Fruit fly (Drosophila melanogaster) whole organism, embryonic: ENCODE measurements around the gene CG18788.
A peak's percentile ranks its signal among the peaks of the same experiment; 100 is the strongest.

Source experiments
- Adf1 ChIP-seq: fragments of 200-800 bp; sonication (Bioruptor generic); IDR thresholded peaks from 2 replicates; pipeline ENCODE4 v1.3.6; 2022; ENCODE audit warnings: missing biosample characterization, missing genetic modification characterization
- CG10321 ChIP-seq: fragments of 200-800 bp; sonication (Bioruptor generic); IDR thresholded peaks from 2 replicates; pipeline ENCODE4 v1.3.6; 2022; ENCODE audit warnings: missing biosample characterization, missing genetic modification characterization
- CG10543 ChIP-seq: fragments of 200-800 bp; sonication (Bioruptor generic); optimal IDR thresholded peaks from 3 replicates; lab custom pipeline; 2017; ENCODE audit warnings: missing biosample characterization, mild to moderate bottlenecking, missing genetic modification characterization, moderate library complexity
- CG11504 ChIP-seq: fragments of 200-800 bp; sonication (Bioruptor generic); optimal IDR thresholded peaks from 3 replicates; lab custom pipeline; 2019; ENCODE audit warnings: missing biosample characterization, mild to moderate bottlenecking, missing genetic modification characterization, moderate library complexity
- CG12104 ChIP-seq: fragments of 200-800 bp; sonication (Bioruptor generic); optimal IDR thresholded peaks from 3 replicates; lab custom pipeline; 2016; ENCODE audit warnings: missing biosample characterization, missing genetic modification characterization
- CG14050 ChIP-seq: fragments of 200-800 bp; sonication (Bioruptor generic); IDR thresholded peaks from 3 replicates; pipeline ENCODE4 v1.3.6; 2022; ENCODE audit warnings: missing biosample characterization, missing genetic modification characterization
- CG15514 ChIP-seq: fragments of 200-800 bp; sonication (Bioruptor generic); optimal IDR thresholded peaks from 3 replicates; lab custom pipeline; 2017; ENCODE audit warnings: missing biosample characterization, missing genetic modification characterization, mild to moderate bottlenecking, moderate library complexity, missing genetic modification reagents
- CG15601 ChIP-seq: fragments of 200-800 bp; sonication (Bioruptor generic); optimal IDR thresholded peaks from 3 replicates; lab custom pipeline; 2019; ENCODE audit warnings: missing biosample characterization, mild to moderate bottlenecking, missing genetic modification characterization, moderate library complexity
- CG17359 ChIP-seq: fragments of 200-800 bp; sonication (Bioruptor generic); optimal IDR thresholded peaks from 3 replicates; lab custom pipeline; 2018; ENCODE audit warnings: missing biosample characterization, mild to moderate bottlenecking, missing genetic modification characterization, moderate library complexity
- CG17912 ChIP-seq: fragments of 200-800 bp; sonication (Bioruptor generic); optimal IDR thresholded peaks from 2 replicates; lab custom pipeline; 2018; ENCODE audit warnings: missing biosample characterization, mild to moderate bottlenecking, missing genetic modification characterization
- CG18011 ChIP-seq: fragments of 200-800 bp; sonication (Bioruptor generic); optimal IDR thresholded peaks from 2 replicates; lab custom pipeline; 2017; ENCODE audit warnings: missing biosample characterization, missing genetic modification characterization, mild to moderate bottlenecking, moderate library complexity, missing genotype
- CG18619 ChIP-seq: fragments of 200-800 bp; sonication (Bioruptor generic); optimal IDR thresholded peaks from 3 replicates; lab custom pipeline; 2017; ENCODE audit warnings: missing biosample characterization, mild to moderate bottlenecking, missing genetic modification characterization
- CG2875 ChIP-seq: fragments of 200-800 bp; sonication (Bioruptor generic); optimal IDR thresholded peaks from 2 replicates; lab custom pipeline; 2017; ENCODE audit warnings: missing biosample characterization, mild to moderate bottlenecking, missing genetic modification characterization, missing genetic modification reagents
- CG3065 ChIP-seq: fragments of 200-800 bp; sonication (Bioruptor generic); optimal IDR thresholded peaks from 2 replicates; lab custom pipeline; 2016; ENCODE audit warnings: missing biosample characterization, missing genetic modification characterization
- CG31441 ChIP-seq: fragments of 200-800 bp; sonication (Bioruptor generic); IDR thresholded peaks from 2 replicates; pipeline ENCODE4 v1.3.6; 2022; ENCODE audit warnings: missing biosample characterization, missing genetic modification characterization
- CG32767 ChIP-seq: fragments of 200-800 bp; sonication (Bioruptor generic); IDR thresholded peaks from 2 replicates; pipeline ENCODE4 v1.3.6; 2022; ENCODE audit warnings: missing biosample characterization, missing genetic modification characterization
- CG4282 ChIP-seq: fragments of 200-800 bp; sonication (Bioruptor generic); optimal IDR thresholded peaks from 2 replicates; lab custom pipeline; 2016; ENCODE audit warnings: missing biosample characterization, missing genetic modification characterization
- CG43689 ChIP-seq: fragments of 200-800 bp; sonication (Bioruptor generic); IDR thresholded peaks from 2 replicates; pipeline ENCODE4 v1.3.6; 2022; ENCODE audit warnings: missing biosample characterization, missing genetic modification characterization
- CG6254 ChIP-seq: fragments of 200-800 bp; sonication (Bioruptor generic); optimal IDR thresholded peaks from 3 replicates; lab custom pipeline; 2017; ENCODE audit warnings: mild to moderate bottlenecking, missing biosample characterization, missing genetic modification reagents, missing genetic modification characterization
- CG6683 ChIP-seq: fragments of 200-800 bp; sonication (Bioruptor generic); optimal IDR thresholded peaks from 2 replicates; lab custom pipeline; 2017; ENCODE audit warnings: missing biosample characterization, mild to moderate bottlenecking, missing genetic modification characterization, missing genetic modification reagents
- CG7786 ChIP-seq: fragments of 200-800 bp; sonication (Bioruptor generic); optimal IDR thresholded peaks from 2 replicates; lab custom pipeline; 2016; ENCODE audit warnings: missing biosample characterization, missing genetic modification characterization
- CG7839 ChIP-seq: fragments of 200-800 bp; sonication (Bioruptor generic); optimal IDR thresholded peaks from 3 replicates; lab custom pipeline; 2018; ENCODE audit warnings: missing biosample characterization, mild to moderate bottlenecking, missing genetic modification characterization, moderate library complexity
- CG8359 ChIP-seq: fragments of 200-800 bp; sonication (Bioruptor generic); optimal IDR thresholded peaks from 2 replicates; lab custom pipeline; 2017; ENCODE audit warnings: missing biosample characterization, mild to moderate bottlenecking, missing genetic modification characterization, borderline replicate concordance
- Camta ChIP-seq: fragments of 200-800 bp; sonication (Bioruptor generic); optimal IDR thresholded peaks from 2 replicates; lab custom pipeline; 2016; ENCODE audit warnings: missing biosample characterization, missing genetic modification characterization
- H15 ChIP-seq: fragments of 200-800 bp; sonication (Bioruptor generic); IDR thresholded peaks from 3 replicates; pipeline ENCODE4 v1.3.6; 2022; ENCODE audit warnings: missing biosample characterization, missing genetic modification characterization
- HmgD ChIP-seq: fragments of 200-800 bp; sonication (Bioruptor generic); optimal IDR thresholded peaks from 3 replicates; lab custom pipeline; 2016; ENCODE audit warnings: missing biosample characterization, missing genetic modification characterization
- Hr78 ChIP-seq, 2 experiments: fragments of 200-800 bp in 1 of 2; fragments of >200 bp in 1 of 2; sonication (Bioruptor generic) in 1 of 2; optimal IDR thresholded peaks; 2 replicates each; lab custom pipeline; 2017 to 2019; ENCODE audit warnings: missing biosample characterization in 2 of 2, missing genetic modification characterization in 2 of 2, mild to moderate bottlenecking in 1 of 2, moderate library complexity in 1 of 2
- Mes4 ChIP-seq: fragments of 200-800 bp; sonication (Bioruptor generic); optimal IDR thresholded peaks from 2 replicates; lab custom pipeline; 2016; ENCODE audit warnings: missing biosample characterization, missing genetic modification characterization
- Sox100B ChIP-seq: fragments of 200-800 bp; sonication (Bioruptor generic); optimal IDR thresholded peaks from 3 replicates; lab custom pipeline; 2018; ENCODE audit warnings: missing biosample characterization, mild to moderate bottlenecking, missing genetic modification characterization
- Tbp ChIP-seq: fragments of >200 bp; optimal IDR thresholded peaks from 2 replicates; lab custom pipeline; 2018; ENCODE audit warnings: missing biosample characterization, missing genetic modification characterization
- Xrp1 ChIP-seq: fragments of 200-800 bp; sonication (Bioruptor generic); IDR thresholded peaks from 2 replicates; pipeline ENCODE4 v1.3.6; 2022; ENCODE audit warnings: missing biosample characterization, missing genetic modification characterization
- ab ChIP-seq: fragments of 200-800 bp; sonication (Bioruptor generic); optimal IDR thresholded peaks from 2 replicates; lab custom pipeline; 2016; ENCODE audit warnings: missing biosample characterization, missing genetic modification characterization
- abd-A ChIP-seq: fragments of 200-800 bp; sonication (Bioruptor generic); optimal IDR thresholded peaks from 3 replicates; lab custom pipeline; 2019; ENCODE audit warnings: missing biosample characterization, mild to moderate bottlenecking, missing genetic modification characterization, moderate library complexity
- aop ChIP-seq: fragments of 200-800 bp; sonication (Bioruptor generic); IDR thresholded peaks from 2 replicates; pipeline ENCODE4 v1.3.6; 2022; ENCODE audit warnings: missing biosample characterization, missing genetic modification characterization
- bowl ChIP-seq: fragments of 200-800 bp; sonication (Bioruptor generic); IDR thresholded peaks from 2 replicates; pipeline ENCODE4 v1.3.6; 2022; ENCODE audit warnings: missing biosample characterization, missing genetic modification characterization
- btn ChIP-seq: fragments of 200-800 bp; sonication (Bioruptor generic); optimal IDR thresholded peaks from 2 replicates; lab custom pipeline; 2016; ENCODE audit warnings: missing biosample characterization, missing genetic modification characterization
- cg ChIP-seq: fragments of 200-800 bp; sonication (Bioruptor generic); optimal IDR thresholded peaks from 3 replicates; lab custom pipeline; 2019; ENCODE audit warnings: missing biosample characterization, mild to moderate bottlenecking, missing genetic modification characterization, moderate library complexity
- chn ChIP-seq: fragments of 200-800 bp; sonication (Bioruptor generic); optimal IDR thresholded peaks from 2 replicates; lab custom pipeline; 2016; ENCODE audit warnings: missing biosample characterization, missing genetic modification characterization
- fd3F ChIP-seq: fragments of 200-800 bp; sonication (Bioruptor generic); optimal IDR thresholded peaks from 2 replicates; lab custom pipeline; 2018; ENCODE audit warnings: missing biosample characterization, mild to moderate bottlenecking, missing genetic modification characterization, moderate library complexity
- gcm2 ChIP-seq: fragments of 200-800 bp; sonication (Bioruptor generic); optimal IDR thresholded peaks from 2 replicates; lab custom pipeline; 2016; ENCODE audit warnings: missing biosample characterization, missing genetic modification characterization
- gem ChIP-seq: fragments of 200-800 bp; sonication (Bioruptor generic); optimal IDR thresholded peaks from 2 replicates; lab custom pipeline; 2019; ENCODE audit warnings: missing biosample characterization, mild to moderate bottlenecking, missing genetic modification characterization, moderate library complexity
- hth ChIP-seq: fragments of >200 bp; optimal IDR thresholded peaks from 2 replicates; lab custom pipeline; 2017; ENCODE audit warnings: inconsistent platforms
- nerfin-2 ChIP-seq: fragments of 200-800 bp; sonication (Bioruptor generic); IDR thresholded peaks from 2 replicates; pipeline ENCODE4 v1.3.6; 2022; ENCODE audit warnings: missing biosample characterization, missing genetic modification characterization; ENCODE audit not compliant: partially characterized antibody
- otp ChIP-seq: fragments of 200-800 bp; sonication (Bioruptor generic); IDR thresholded peaks from 3 replicates; pipeline ENCODE4, ENCODE4 v1.3.6; 2022; ENCODE audit warnings: missing biosample characterization, missing genetic modification characterization
- pb ChIP-seq: fragments of 200-800 bp; sonication (Bioruptor generic); optimal IDR thresholded peaks from 3 replicates; lab custom pipeline; 2016; ENCODE audit warnings: missing biosample characterization, missing genetic modification characterization
- pho ChIP-seq: fragments of 200-800 bp; sonication (Bioruptor generic); optimal IDR thresholded peaks from 2 replicates; lab custom pipeline; 2016; ENCODE audit warnings: missing biosample characterization, missing genetic modification characterization
- psq ChIP-seq: fragments of 200-800 bp; sonication (Bioruptor generic); optimal IDR thresholded peaks from 2 replicates; lab custom pipeline; 2017; ENCODE audit warnings: missing biosample characterization, missing genetic modification characterization
- sqz ChIP-seq: fragments of 200-800 bp; sonication (Bioruptor generic); optimal IDR thresholded peaks from 3 replicates; lab custom pipeline; 2018; ENCODE audit warnings: missing biosample characterization, mild to moderate bottlenecking, missing genetic modification characterization
- sug ChIP-seq: fragments of 200-800 bp; optimal IDR thresholded peaks from 2 replicates; lab custom pipeline; 2019; ENCODE audit warnings: missing biosample characterization, mild to moderate bottlenecking, missing genetic modification characterization, moderate library complexity
- zfh1 ChIP-seq: fragments of 200-800 bp; sonication (Bioruptor generic); IDR thresholded peaks from 3 replicates; pipeline ENCODE4 v1.3.6; 2022; ENCODE audit warnings: missing biosample characterization, missing genetic modification characterization

Gene CG18788

DNA sequence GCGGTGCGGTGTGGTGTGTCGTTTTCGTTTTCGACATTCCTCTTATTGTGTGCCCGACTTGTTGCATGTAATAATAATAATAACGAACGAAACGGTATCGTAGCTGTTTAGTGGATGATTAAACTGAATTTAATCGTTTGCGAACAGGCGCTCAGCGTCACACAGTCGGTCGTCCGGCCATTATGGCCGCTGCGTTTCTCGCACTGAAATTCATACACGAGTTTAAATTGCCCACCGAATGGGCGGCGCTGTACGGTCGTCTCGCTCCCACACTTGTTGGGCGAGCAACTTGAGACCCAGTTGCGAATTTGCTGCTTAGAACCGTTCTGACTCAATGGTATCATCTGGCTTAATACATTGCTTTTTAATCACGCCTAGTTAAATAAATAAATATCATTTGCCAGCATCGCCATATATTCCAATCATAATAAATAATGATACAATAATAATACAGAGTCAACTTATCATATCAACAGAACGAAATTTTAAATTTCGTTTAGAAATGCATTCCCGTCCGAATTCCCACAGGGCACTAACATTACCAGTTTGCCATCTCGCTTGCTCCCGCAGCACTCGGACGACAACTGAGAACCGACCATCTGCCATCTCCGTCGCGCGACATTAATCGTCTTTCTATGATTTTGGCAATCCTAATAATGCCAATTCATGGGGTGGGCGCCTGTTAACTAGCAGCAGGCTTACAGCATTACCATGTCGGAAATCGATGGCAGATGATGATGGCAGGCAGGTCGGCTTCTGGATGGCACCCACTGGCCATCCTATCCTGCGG, 22.9 kb upstream of the CG18788 start (continued):
- no peak for TF ChIP-seq CG10321 (GFP tag; lab: Robert Waterston, UW)
- TF ChIP-seq CG18011 (GFP tag; lab: Kevin White, UChicago): peak; percentile 55
- TF ChIP-seq sqz: peak; percentile 59
- peak; percentile 37 for TF ChIP-seq ab
- peak; percentile 84 for TF ChIP-seq CG17359 (tag; lab: Kevin White, UChicago)
- peak; percentile 67 for TF ChIP-seq CG2875 (GFP tag; lab: Kevin White, UChicago)
- TF ChIP-seq CG4282 (GFP tag; lab: Kevin White, UChicago): no peak
- TF ChIP-seq H15 (GFP tag; lab: Robert Waterston, UW): no peak
- TF ChIP-seq HmgD: no peak
- TF ChIP-seq CG7786 (GFP tag; lab: Kevin White, UChicago): peak; percentile 66
- TF ChIP-seq CG18619: peak; percentile 94
- peak; percentile 83 for TF ChIP-seq CG6683
- TF ChIP-seq hth (lab: Kevin White, UChicago): no peak
- TF ChIP-seq nerfin-2 (GFP tag; lab: Robert Waterston, UW): no peak
- TF ChIP-seq CG31441: no peak
- TF ChIP-seq CG3065 (GFP tag; lab: Kevin White, UChicago): peak; percentile 66
- TF ChIP-seq gcm2: no peak
- no peak for TF ChIP-seq CG15601 (tag; lab: Kevin White, UChicago)
- TF ChIP-seq Camta (GFP tag; lab: Kevin White, UChicago): peak; percentile 39
- peak; percentile 68 for TF ChIP-seq CG12104 (GFP tag; lab: Kevin White, UChicago)
- no peak for TF ChIP-seq pb (GFP tag; lab: Kevin White, UChicago)
- TF ChIP-seq CG14050 (GFP tag; lab: Robert Waterston, UW): no peak
- peak; percentile 92 for TF ChIP-seq fd3F (GFP tag; lab: Kevin White, UChicago)
- peak; percentile 96 for TF ChIP-seq gem (tag; lab: Kevin White, UChicago)
- TF ChIP-seq Mes4: peak; percentile 34
- TF ChIP-seq pho: peak; percentile 90
- TF ChIP-seq otp: no peak
- no peak for TF ChIP-seq cg (GFP tag; lab: Kevin White, UChicago)
- TF ChIP-seq Hr78 (GFP tag; optimal IDR thresholded peaks at IDR 0.05; lab: Kevin White, UChicago): no peak
- TF ChIP-seq CG17912: no peak
- no peak for TF ChIP-seq CG43689 (GFP tag; lab: Robert Waterston, UW)
- peak; percentile 100 for TF ChIP-seq abd-A (tag; lab: Kevin White, UChicago)
- peak; percentile 64 for TF ChIP-seq CG6254 (GFP tag; lab: Kevin White, UChicago)
- no peak for TF ChIP-seq CG32767 (GFP tag; lab: Robert Waterston, UW)
- TF ChIP-seq sug (tag; lab: Kevin White, UChicago): peak; percentile 45
- TF ChIP-seq chn (GFP tag; lab: Kevin White, UChicago): peak; percentile 29
- peak; percentile 86 for TF ChIP-seq CG15514 (GFP tag; lab: Kevin White, UChicago)
- peak; percentile 92 for TF ChIP-seq Sox100B (GFP tag; lab: Kevin White, UChicago)
- TF ChIP-seq zfh1 (GFP tag; lab: Robert Waterston, UW): no peak
- no peak for TF ChIP-seq Xrp1 (GFP tag; lab: Robert Waterston, UW)
- peak; percentile 93 for TF ChIP-seq CG10543 (GFP tag; lab: Kevin White, UChicago)
- no peak for TF ChIP-seq psq (GFP tag; lab: Kevin White, UChicago)
- no peak for TF ChIP-seq bowl
- TF ChIP-seq btn: no peak
- TF ChIP-seq Tbp (GFP tag; lab: Kevin White, UChicago): no peak
- no peak for TF ChIP-seq Adf1 (GFP tag; lab: Robert Waterston, UW)
- TF ChIP-seq CG8359 (GFP tag; lab: Kevin White, UChicago): peak; percentile 77
- TF ChIP-seq aop: no peak
- TF ChIP-seq CG11504 (tag; lab: Kevin White, UChicago): peak; percentile 87
- peak; percentile 95 for TF ChIP-seq CG7839 (tag; lab: Kevin White, UChicago)
